Fruit fly (Drosophila melanogaster) whole organism, wandering third instar larva: ENCODE measurements around the gene CG18404.

Experiments used
- Abd-B ChIP-seq: fragments of >200 bp; optimal IDR thresholded peaks from 2 replicates; lab custom pipeline; 2017; ENCODE audit warnings: missing biosample characterization, missing genetic modification characterization
- CG32264 ChIP-seq: fragments of 200-800 bp; sonication (Bioruptor generic); optimal IDR thresholded peaks from 2 replicates; lab custom pipeline; 2016; ENCODE audit warnings: missing biosample characterization, missing genetic modification characterization
- CG9705 ChIP-seq: fragments of 200-800 bp; sonication (Bioruptor generic); optimal IDR thresholded peaks from 2 replicates; lab custom pipeline; 2018; ENCODE audit warnings: missing biosample characterization, mild to moderate bottlenecking, missing genetic modification characterization
- CrebA ChIP-seq: fragments of 200-800 bp; sonication (Bioruptor generic); optimal IDR thresholded peaks from 2 replicates; lab custom pipeline; 2016; ENCODE audit warnings: missing biosample characterization, mild to moderate bottlenecking, missing genetic modification characterization, borderline replicate concordance
- Dfd ChIP-seq: fragments of >200 bp; optimal IDR thresholded peaks from 2 replicates; lab custom pipeline; 2017; ENCODE audit warnings: missing biosample characterization, missing genetic modification characterization
- Dif ChIP-seq: fragments of 200-275, 200-300 bp; sonication (Bioruptor generic); optimal IDR thresholded peaks from 2 replicates; lab custom pipeline; 2018; ENCODE audit warnings: missing biosample characterization, missing genetic modification characterization; ENCODE audit not compliant: partially characterized antibody
- GATAd ChIP-seq: sonication (Bioruptor generic); optimal IDR thresholded peaks from 2 replicates; lab custom pipeline; 2016; ENCODE audit warnings: missing biosample characterization, missing genetic modification characterization
- HLH106 ChIP-seq: fragments of 200-800 bp; optimal IDR thresholded peaks from 3 replicates; lab custom pipeline; 2019; ENCODE audit warnings: missing biosample characterization, mild to moderate bottlenecking, missing genetic modification characterization, moderate library complexity
- Hnf4 ChIP-seq: fragments of 200-800 bp; sonication (Bioruptor generic); optimal IDR thresholded peaks from 2 replicates; lab custom pipeline; 2016; ENCODE audit warnings: missing biosample characterization, mild to moderate bottlenecking, missing genetic modification characterization
- Hr78 ChIP-seq: fragments of >200 bp; optimal IDR thresholded peaks from 2 replicates; lab custom pipeline; 2017; ENCODE audit warnings: missing biosample characterization, missing genetic modification characterization
- Hr83 ChIP-seq: fragments of 200-300 bp; sonication (Bioruptor generic); optimal IDR thresholded peaks from 2 replicates; lab custom pipeline; 2016; ENCODE audit warnings: missing biosample characterization, mild to moderate bottlenecking, missing genetic modification characterization, moderate library complexity; ENCODE audit not compliant: poor library complexity, severe bottlenecking
- Jra ChIP-seq: sonication (Bioruptor generic); optimal IDR thresholded peaks from 2 replicates; lab custom pipeline; 2016; ENCODE audit warnings: missing biosample characterization, missing genetic modification characterization
- Mio ChIP-seq: sonication (Bioruptor generic); optimal IDR thresholded peaks from 2 replicates; lab custom pipeline; 2016; ENCODE audit warnings: missing biosample characterization, missing genetic modification characterization
- Myc ChIP-seq: fragments of >200 bp; optimal IDR thresholded peaks from 2 replicates; lab custom pipeline; 2017
- N ChIP-seq: fragments of >200 bp; optimal IDR thresholded peaks from 2 replicates; lab custom pipeline; 2018; ENCODE audit warnings: missing biosample characterization, missing external identifiers, missing genetic modification characterization
- OdsH ChIP-seq: fragments of 200-800 bp; sonication (Bioruptor generic); optimal IDR thresholded peaks from 2 replicates; lab custom pipeline; 2016; ENCODE audit warnings: missing biosample characterization, mild to moderate bottlenecking, missing genetic modification characterization
- Rel ChIP-seq, 2 experiments: fragments of 200-800 bp; sonication (Bioruptor generic) in 1 of 2; optimal IDR thresholded peaks; 2 replicates in 1 of 2; 3 replicates in 1 of 2; lab custom pipeline; 2016 to 2019; ENCODE audit warnings: mild to moderate bottlenecking in 2 of 2, missing biosample characterization in 2 of 2, missing genetic modification characterization in 2 of 2, moderate library complexity in 1 of 2
- Sp1 ChIP-seq: fragments of 200-800 bp; sonication (Bioruptor generic); optimal IDR thresholded peaks from 3 replicates; lab custom pipeline; 2019; ENCODE audit warnings: missing biosample characterization, mild to moderate bottlenecking, missing genetic modification characterization, moderate library complexity
- Vsx2 ChIP-seq: fragments of 200-300, 225-300 bp; sonication (Bioruptor generic); optimal IDR thresholded peaks from 2 replicates; lab custom pipeline; 2018; ENCODE audit warnings: missing biosample characterization, missing genetic modification characterization; ENCODE audit not compliant: partially characterized antibody
- br ChIP-seq: fragments of 200-800 bp; sonication (Bioruptor generic); optimal IDR thresholded peaks from 2 replicates; lab custom pipeline; 2016; ENCODE audit warnings: missing biosample characterization, missing genetic modification characterization
- brk ChIP-seq: fragments of 200-800 bp; sonication (Bioruptor generic); optimal IDR thresholded peaks from 2 replicates; lab custom pipeline; 2016; ENCODE audit warnings: missing biosample characterization, mild to moderate bottlenecking, missing genetic modification characterization
- dl ChIP-seq, 2 experiments: fragments of 175-275, 200-275 bp in 1 of 2; fragments of 200-275 bp in 1 of 2; sonication (Bioruptor generic); optimal IDR thresholded peaks; lab custom pipeline; 2018; ENCODE audit warnings: mild to moderate bottlenecking in 2 of 2, missing biosample characterization in 2 of 2, missing genetic modification characterization in 2 of 2, moderate library complexity in 2 of 2; ENCODE audit not compliant: partially characterized antibody in 2 of 2, insufficient read depth in 1 of 2
- dmrt93B ChIP-seq: fragments of 200-800 bp; sonication (Bioruptor generic); optimal IDR thresholded peaks from 2 replicates; lab custom pipeline; 2018; ENCODE audit warnings: missing biosample characterization, mild to moderate bottlenecking, missing genetic modification characterization
- dsf ChIP-seq: sonication (Bioruptor generic); optimal IDR thresholded peaks from 2 replicates; lab custom pipeline; 2016; ENCODE audit warnings: missing biosample characterization, missing genetic modification characterization, borderline replicate concordance
- ey ChIP-seq: fragments of 200-800 bp; sonication (Bioruptor generic); optimal IDR thresholded peaks from 2 replicates; lab custom pipeline; 2016; ENCODE audit warnings: missing biosample characterization, missing genetic modification characterization
- foxo ChIP-seq, 2 experiments: fragments of 200-800 bp; sonication (Bioruptor generic); optimal IDR thresholded peaks; 2 replicates in 1 of 2; 3 replicates in 1 of 2; lab custom pipeline; 2016 to 2017; ENCODE audit warnings: missing biosample characterization in 2 of 2, missing genetic modification characterization in 2 of 2
- fru ChIP-seq: fragments of 200-800 bp; sonication (Bioruptor generic); optimal IDR thresholded peaks from 3 replicates; lab custom pipeline; 2016; ENCODE audit warnings: missing biosample characterization, mild to moderate bottlenecking, missing genetic modification characterization
- h ChIP-seq: fragments of 200-800 bp; sonication (Bioruptor generic); optimal IDR thresholded peaks from 3 replicates; lab custom pipeline; 2016; ENCODE audit warnings: missing biosample characterization, mild to moderate bottlenecking, missing genetic modification characterization
- jim ChIP-seq: fragments of 175-275, 200-325 bp; sonication (Bioruptor generic); optimal IDR thresholded peaks from 2 replicates; lab custom pipeline; 2016; ENCODE audit warnings: missing biosample characterization, mild to moderate bottlenecking, missing genetic modification characterization
- lola ChIP-seq: fragments of >200 bp; optimal IDR thresholded peaks from 2 replicates; lab custom pipeline; 2017; ENCODE audit warnings: missing biosample characterization, missing genetic modification characterization
- pan ChIP-seq: fragments of >200 bp; optimal IDR thresholded peaks from 2 replicates; lab custom pipeline; 2017
- psq ChIP-seq: fragments of 200-800 bp; sonication (Bioruptor generic); optimal IDR thresholded peaks from 3 replicates; lab custom pipeline; 2017; ENCODE audit warnings: missing biosample characterization, mild to moderate bottlenecking, missing genetic modification characterization, moderate library complexity
- rgr ChIP-seq: fragments of 200-800 bp; sonication (Bioruptor generic); optimal IDR thresholded peaks from 3 replicates; lab custom pipeline; 2016; ENCODE audit warnings: missing biosample characterization, mild to moderate bottlenecking, missing genetic modification characterization
- sage ChIP-seq: fragments of 200-800 bp; sonication (Bioruptor generic); optimal IDR thresholded peaks from 2 replicates; lab custom pipeline; 2016; ENCODE audit warnings: missing biosample characterization, mild to moderate bottlenecking, missing genetic modification characterization
- sv ChIP-seq: fragments of 200-800 bp; sonication (Bioruptor generic); optimal IDR thresholded peaks from 3 replicates; lab custom pipeline; 2016; ENCODE audit warnings: missing biosample characterization, missing genetic modification characterization
- tai ChIP-seq: sonication (Bioruptor generic); optimal IDR thresholded peaks from 2 replicates; lab custom pipeline; 2016; ENCODE audit warnings: missing biosample characterization, missing genetic modification characterization
- usp ChIP-seq: fragments of >200 bp; optimal IDR thresholded peaks from 2 replicates; lab custom pipeline; 2017; ENCODE audit warnings: missing biosample characterization, missing genetic modification characterization
- woc ChIP-seq: sonication (Bioruptor generic); optimal IDR thresholded peaks from 2 replicates; lab custom pipeline; 2016; ENCODE audit warnings: missing biosample characterization, mild to moderate bottlenecking, missing genetic modification characterization

Gene CG18404

dm6 chr3R:30240245-30240644, 12.7 kb upstream of the CG18404 start:
- no peak for TF ChIP-seq Dfd (GFP tag; lab: Kevin White, UChicago)

dm6 chr3R:30243262-30243815, 9.6 kb upstream of the CG18404 start, which contains the start of gene CG9737:
TSS of gene CG9737 (minus strand) at chr3R:30243312.
- peak; percentile 96 for TF ChIP-seq Hnf4 (GFP tag; lab: Kevin White, UChicago)
- TF ChIP-seq HLH106 (tag; lab: Kevin White, UChicago) = peak; percentile 3
- TF ChIP-seq CrebA (GFP tag; lab: Kevin White, UChicago) = no peak
- TF ChIP-seq Sp1 (GFP tag; lab: Kevin White, UChicago) = peak; percentile 53
- no peak for TF ChIP-seq rgr (GFP tag; lab: Kevin White, UChicago)
- no peak for TF ChIP-seq Vsx2 (GFP tag; lab: Kevin White, UChicago)
- peak; percentile 36 for TF ChIP-seq Myc
- TF ChIP-seq tai = no peak
- no peak for TF ChIP-seq pan
- TF ChIP-seq CG32264 (GFP tag; lab: Kevin White, UChicago) = no peak
- no peak for TF ChIP-seq Dfd (GFP tag; lab: Kevin White, UChicago)
- TF ChIP-seq sage (GFP tag; lab: Kevin White, UChicago) = no peak
- no peak for TF ChIP-seq dmrt93B
- TF ChIP-seq fru (GFP tag; lab: Kevin White, UChicago) = no peak
- peak; percentile 9 for TF ChIP-seq Dif (GFP tag; lab: Kevin White, UChicago)
- TF ChIP-seq sv (GFP tag; lab: Kevin White, UChicago) = no peak
- TF ChIP-seq Rel (GFP tag; optimal IDR thresholded peaks at IDR 0.05; lab: Kevin White, UChicago) = no peak
- TF ChIP-seq Rel (tag; optimal IDR thresholded peaks at IDR 0.05; lab: Kevin White, UChicago) = peak; percentile 36

- TF ChIP-seq Hnf4 (GFP tag; lab: Kevin White, UChicago) (no peak), dl (GFP tag; optimal IDR thresholded peaks at IDR 0.05; lab: Kevin White, UChicago; ENCODE audit: insufficient read depth in 1 of 2, partially characterized antibody in 2 of 2) (no peak), OdsH (GFP tag; lab: Kevin White, UChicago) (no peak), foxo (GFP tag; optimal IDR thresholded peaks at IDR 0.05; lab: Kevin White, UChicago) (peak in 1 of 2 experiments; percentile 25), dsf (GFP tag; lab: Kevin White, UChicago) (no peak), Abd-B (GFP tag; lab: Kevin White, UChicago) (no peak), woc (GFP tag; lab: Kevin White, UChicago) (no peak), ey (GFP tag; lab: Kevin White, UChicago) (peak; percentile 8), Mio (no peak), fru (GFP tag; lab: Kevin White, UChicago) (no peak), dmrt93B (no peak), Hr78 (GFP tag; lab: Kevin White, UChicago) (no peak), HLH106 (tag; lab: Kevin White, UChicago) (peak; percentile 7), brk (GFP tag; lab: Kevin White, UChicago) (no peak), Hr83 (GFP tag; lab: Kevin White, UChicago) (no peak), CrebA (GFP tag; lab: Kevin White, UChicago) (no peak), Dfd (GFP tag; lab: Kevin White, UChicago) (no peak), br (GFP tag; lab: Kevin White, UChicago) (no peak), CG32264 (GFP tag; lab: Kevin White, UChicago) (no peak), jim (GFP tag; lab: Kevin White, UChicago) (no peak), h (peak; percentile 27), GATAd (GFP tag; lab: Kevin White, UChicago) (no peak), Jra (GFP tag; lab: Kevin White, UChicago) (no peak), sv (GFP tag; lab: Kevin White, UChicago) (no peak), psq (GFP tag; lab: Kevin White, UChicago) (no peak), Myc (no peak), usp (GFP tag; lab: Kevin White, UChicago) (no peak), Rel (GFP tag; optimal IDR thresholded peaks at IDR 0.05; lab: Kevin White, UChicago) (no peak), Rel (tag; optimal IDR thresholded peaks at IDR 0.05; lab: Kevin White, UChicago) (peak; percentile 93), N (no peak), Dif (GFP tag; lab: Kevin White, UChicago) (no peak), CG9705 (GFP tag; lab: Kevin White, UChicago) (no peak), sage (GFP tag; lab: Kevin White, UChicago) (no peak), tai (no peak), pan (no peak), Sp1 (GFP tag; lab: Kevin White, UChicago) (no peak), rgr (GFP tag; lab: Kevin White, UChicago) (peak; percentile 24), lola (GFP tag; lab: Kevin White, UChicago) (no peak), Vsx2 (GFP tag; lab: Kevin White, UChicago) (no peak)
Measured at dm6 chr3R:30245739-30246589, 7.0 kb upstream of the CG18404 start.
